Worm (Caenorhabditis elegans) whole organism, L3 larva: ENCODE measurements around the gene ttm-2.

Experiments used
- aly-2 ChIP-seq: fragments of 150-350 bp; optimal IDR thresholded peaks from 2 replicates; lab custom pipeline; 2014; ENCODE audit warnings: missing biosample characterization, missing genetic modification characterization
- ceh-82 ChIP-seq: fragments of 150-350 bp; optimal IDR thresholded peaks from 2 replicates; lab custom pipeline; 2014; ENCODE audit warnings: missing biosample characterization, missing genetic modification characterization
- fkh-10 ChIP-seq: sonication (generic microtip); optimal IDR thresholded peaks from 2 replicates; lab custom pipeline; 2017; ENCODE audit warnings: missing biosample characterization, missing genetic modification reagents, missing genetic modification characterization
- mdl-1 ChIP-seq: fragments of 150-350 bp; optimal IDR thresholded peaks from 2 replicates; lab custom pipeline; 2014; ENCODE audit warnings: missing biosample characterization, missing genetic modification characterization
- nhr-237 ChIP-seq: fragments of 150-350 bp; optimal IDR thresholded peaks from 2 replicates; lab custom pipeline; 2014; ENCODE audit warnings: missing biosample characterization, missing genetic modification characterization
- nhr-25 ChIP-seq: sonication (generic microtip); optimal IDR thresholded peaks from 2 replicates; lab custom pipeline; 2017; ENCODE audit warnings: missing biosample characterization, missing genetic modification characterization
- nhr-76 ChIP-seq: fragments of 150-350 bp; sonication (generic microtip); optimal IDR thresholded peaks from 5 replicates; lab custom pipeline; 2014; ENCODE audit warnings: missing biosample characterization, missing genetic modification characterization
- pha-4 ChIP-seq: fragments of 150-350 bp; optimal IDR thresholded peaks from 2 replicates; lab custom pipeline; 2014; ENCODE audit warnings: missing biosample characterization, missing genetic modification reagents, missing genetic modification characterization
- skn-1 ChIP-seq: fragments of 150-350 bp; optimal IDR thresholded peaks from 2 replicates; lab custom pipeline; 2014; ENCODE audit warnings: missing biosample characterization, missing genetic modification characterization
- tbx-2 ChIP-seq: sonication (generic microtip); optimal IDR thresholded peaks from 2 replicates; lab custom pipeline; 2016; ENCODE audit warnings: mild to moderate bottlenecking, missing genetic modification characterization, missing compliant biosample characterization
- ztf-4 ChIP-seq: fragments of 150-350 bp; optimal IDR thresholded peaks from 2 replicates; lab custom pipeline; 2014; ENCODE audit warnings: missing biosample characterization, missing genetic modification characterization

ce11 chrII:4790687-4791086 is 24.5 kb upstream of the ttm-2 start:
- no peak for TF ChIP-seq nhr-25 (tag; lab: Kevin White, UChicago)
- TF ChIP-seq mdl-1 (tag; lab: Kevin White, UChicago) = no peak
- TF ChIP-seq pha-4 = no peak
- no peak for TF ChIP-seq tbx-2 (tag; lab: Kevin White, UChicago)
- TF ChIP-seq ztf-4 (tag; lab: Kevin White, UChicago) = no peak
- TF ChIP-seq fkh-10 (GFP tag; lab: Kevin White, UChicago) = no peak
- TF ChIP-seq skn-1 = no peak
- TF ChIP-seq nhr-237 = no peak
- TF ChIP-seq aly-2 = no peak
- TF ChIP-seq ceh-82 (tag; lab: Kevin White, UChicago) = no peak
- no peak for TF ChIP-seq nhr-76 (tag; lab: Kevin White, UChicago)
